Fruit fly (Drosophila melanogaster): Measurements from ENCODE around the gene Pect.
A peak's percentile ranks its signal among the peaks of the same experiment; 100 is the strongest.

Gene Pect

dm6 chr2L:13182415-13182814, 21.1 kb upstream of the Pect start, which contains the start of gene Mgat3 (continued):
- no peak for TF ChIP-seq CG18011 (GFP tag; optimal IDR thresholded peaks at IDR 0.05)

- TF ChIP-seq phol (tag; optimal IDR thresholded peaks at IDR 0.05) (no peak), gce (GFP tag; IDR thresholded peaks at IDR 0.05) (no peak), CG34376 (GFP tag; optimal IDR thresholded peaks at IDR 0.05) (no peak), stc (GFP tag; IDR thresholded peaks at IDR 0.05) (no peak), Med (GFP tag) (peak; percentile 20), dati (GFP tag; IDR thresholded peaks at IDR 0.05) (no peak)
These were observed 20.4 kb upstream of the Pect start, which contains the start of gene Rsph1 for dm6 chr2L:13183150-13183549. Gene Rsph1, plus strand, starts transcription at chr2L:13183450.

- TF ChIP-seq hth (optimal IDR thresholded peaks at IDR 0.05) = no peak
- no peak for TF ChIP-seq crol (GFP tag; IDR thresholded peaks at IDR 0.05)
- TF ChIP-seq ind (GFP tag; optimal IDR thresholded peaks at IDR 0.05) = no peak
- peak; percentile 25 for TF ChIP-seq Fer1 (GFP tag; optimal IDR thresholded peaks at IDR 0.05)
- TF ChIP-seq rib (GFP tag; IDR thresholded peaks at IDR 0.05) = peak; percentile 76; the same call in 1 of the 2 replicates
- TF ChIP-seq CG10543 (GFP tag; optimal IDR thresholded peaks at IDR 0.05) = peak; percentile 59
- no peak for TF ChIP-seq sd (tag; optimal IDR thresholded peaks at IDR 0.05)
- peak; percentile 91 for TF ChIP-seq CG34376 (GFP tag; optimal IDR thresholded peaks at IDR 0.05)
- no peak for TF ChIP-seq CG3163 (GFP tag; optimal IDR thresholded peaks at IDR 0.05)
- no peak for TF ChIP-seq CG16815 (GFP tag; optimal IDR thresholded peaks at IDR 0.05)
- TF ChIP-seq CrebB (tag; optimal IDR thresholded peaks at IDR 0.05) = peak; percentile 27
- TF ChIP-seq CG18599 (GFP tag; optimal IDR thresholded peaks at IDR 0.05) = no peak
- no peak for TF ChIP-seq da (GFP tag; optimal IDR thresholded peaks at IDR 0.05)
- TF ChIP-seq Dll (GFP tag; IDR thresholded peaks at IDR 0.05; ENCODE audit: partially characterized antibody) = no peak
- no peak for TF ChIP-seq CG4328 (GFP tag; optimal IDR thresholded peaks at IDR 0.05)
- no peak for TF ChIP-seq seq (GFP tag; IDR thresholded peaks at IDR 0.05)
- TF ChIP-seq CG9609 (GFP tag; optimal IDR thresholded peaks at IDR 0.05) = no peak
- no peak for TF ChIP-seq CG12236 (GFP tag; optimal IDR thresholded peaks at IDR 0.05)
- TF ChIP-seq CG11247 (GFP tag; IDR thresholded peaks at IDR 0.05) = no peak
- TF ChIP-seq Optix (GFP tag; IDR thresholded peaks at IDR 0.05) = no peak
- no peak for TF ChIP-seq CG6654 (GFP tag; optimal IDR thresholded peaks at IDR 0.05)
- TF ChIP-seq Side (GFP tag; optimal IDR thresholded peaks at IDR 0.05) = no peak
- peak; percentile 17 for TF ChIP-seq BtbVII (GFP tag; optimal IDR thresholded peaks at IDR 0.05)
- peak; percentile 12 for TF ChIP-seq CG7987 (GFP tag; optimal IDR thresholded peaks at IDR 0.05)
- TF ChIP-seq D (optimal IDR thresholded peaks at IDR 0.05) = no peak
- no peak for TF ChIP-seq D (GFP tag; optimal IDR thresholded peaks at IDR 0.05)
- no peak for TF ChIP-seq CG4854 (GFP tag; optimal IDR thresholded peaks at IDR 0.05)
- no peak for TF ChIP-seq Dfd (GFP tag; optimal IDR thresholded peaks at IDR 0.05)
- TF ChIP-seq CG11723 (GFP tag; optimal IDR thresholded peaks at IDR 0.05) = no peak
- no peak for TF ChIP-seq CoRest (tag; optimal IDR thresholded peaks at IDR 0.05)
- no peak for TF ChIP-seq Mrtf (GFP tag; IDR thresholded peaks at IDR 0.05)
- TF ChIP-seq CG14965 (GFP tag; optimal IDR thresholded peaks at IDR 0.05; ENCODE audit: borderline replicate concordance) = no peak
- 0 out of 3 replicates have a peak, but pooled peaks have one; percentile 10 for TF ChIP-seq so (GFP tag; IDR thresholded peaks at IDR 0.05)
- no peak for TF ChIP-seq grau (tag; optimal IDR thresholded peaks at IDR 0.05)
- no peak for TF ChIP-seq Hr51 (GFP tag; optimal IDR thresholded peaks at IDR 0.05)
- TF ChIP-seq CG34422 (GFP tag; IDR thresholded peaks at IDR 0.05) = no peak
- TF ChIP-seq Med (GFP tag) = peak; percentile 62
- TF ChIP-seq mld (GFP tag; IDR thresholded peaks at IDR 0.05; ENCODE audit: partially characterized antibody) = no peak
- no peak for TF ChIP-seq CG2116 (GFP tag; optimal IDR thresholded peaks at IDR 0.05)
- no peak for TF ChIP-seq prd (optimal IDR thresholded peaks at IDR 0.05)
- TF ChIP-seq prd (GFP tag; IDR thresholded peaks at IDR 0.05) = no peak
- no peak for TF ChIP-seq emc (GFP tag; optimal IDR thresholded peaks at IDR 0.05)
- no peak for TF ChIP-seq Fer3 (tag; optimal IDR thresholded peaks at IDR 0.05)
These were observed 13.0 kb upstream of the Pect start for dm6 chr2L:13190534-13190933.

All from whole organism, embryonic.